Fruit fly (Drosophila melanogaster) whole organism, embryonic: ENCODE results near the gene Srg3.
A peak's percentile ranks its signal among the peaks of the same experiment; 100 is the strongest.

Experiments
- ATbp ChIP-seq: fragments of 200-800 bp; sonication (Bioruptor generic); optimal IDR thresholded peaks from 2 replicates; lab custom pipeline; 2017; ENCODE audit warnings: missing biosample characterization, mild to moderate bottlenecking, missing genetic modification characterization, missing genetic modification reagents
- Atf-2 ChIP-seq: fragments of 200-800 bp; sonication (Bioruptor generic); optimal IDR thresholded peaks from 2 replicates; lab custom pipeline; 2016; ENCODE audit warnings: missing biosample characterization, missing genetic modification characterization
- B-H1 ChIP-seq: fragments of 200-800 bp; sonication (Bioruptor generic); IDR thresholded peaks from 3 replicates; pipeline ENCODE4 v1.3.6; 2022; ENCODE audit warnings: missing biosample characterization, missing genetic modification characterization
- Blimp-1 ChIP-seq: fragments of 200-800 bp; sonication (Bioruptor generic); optimal IDR thresholded peaks from 3 replicates; lab custom pipeline; 2018; ENCODE audit warnings: missing biosample characterization, missing genetic modification characterization, mild to moderate bottlenecking, moderate library complexity, missing genetic modification reagents
- C15 ChIP-seq: fragments of 200-800 bp; sonication (Bioruptor generic); IDR thresholded peaks from 3 replicates; pipeline ENCODE4 v1.3.6; 2022; ENCODE audit warnings: missing biosample characterization, missing genetic modification characterization
- CG10321 ChIP-seq: fragments of 200-800 bp; sonication (Bioruptor generic); IDR thresholded peaks from 2 replicates; pipeline ENCODE4 v1.3.6; 2022; ENCODE audit warnings: missing biosample characterization, missing genetic modification characterization
- CG11560 ChIP-seq: fragments of 200-800 bp; sonication (Bioruptor generic); IDR thresholded peaks from 3 replicates; pipeline ENCODE4 v1.3.6; 2022; ENCODE audit warnings: missing biosample characterization, missing genetic modification characterization
- CG11696 ChIP-seq: fragments of 200-800 bp; sonication (Bioruptor generic); IDR thresholded peaks from 2 replicates; pipeline ENCODE4 v1.3.6; 2022; ENCODE audit warnings: missing biosample characterization, missing genetic modification characterization
- CG12299 ChIP-seq: fragments of 200-800 bp; sonication (Bioruptor generic); optimal IDR thresholded peaks from 2 replicates; lab custom pipeline; 2018; ENCODE audit warnings: missing biosample characterization, mild to moderate bottlenecking, missing genetic modification characterization
- CG13894 ChIP-seq: fragments of 200-800 bp; sonication (Bioruptor generic); optimal IDR thresholded peaks from 3 replicates; lab custom pipeline; 2018; ENCODE audit warnings: missing biosample characterization, mild to moderate bottlenecking, missing genetic modification characterization, moderate library complexity
- CG15479 ChIP-seq: fragments of 200-800 bp; sonication (Bioruptor generic); optimal IDR thresholded peaks from 3 replicates; lab custom pipeline; 2019; ENCODE audit warnings: missing biosample characterization, mild to moderate bottlenecking, missing genetic modification characterization, moderate library complexity
- CG17568 ChIP-seq: fragments of 200-800 bp; sonication (Bioruptor generic); optimal IDR thresholded peaks from 2 replicates; lab custom pipeline; 2018; ENCODE audit warnings: missing biosample characterization, mild to moderate bottlenecking, missing genetic modification characterization, moderate library complexity
- CG2199 ChIP-seq: fragments of 200-800 bp; sonication (Bioruptor generic); IDR thresholded peaks from 3 replicates; pipeline ENCODE4 v1.3.6; 2022; ENCODE audit warnings: missing biosample characterization, missing genetic modification characterization
- CG2202 ChIP-seq: fragments of 200-800 bp; sonication (Bioruptor generic); optimal IDR thresholded peaks from 2 replicates; lab custom pipeline; 2018; ENCODE audit warnings: missing biosample characterization, mild to moderate bottlenecking, missing genetic modification characterization
- CG3995 ChIP-seq: fragments of 200-800 bp; sonication (Bioruptor generic); optimal IDR thresholded peaks from 3 replicates; lab custom pipeline; 2016; ENCODE audit warnings: missing biosample characterization, missing genetic modification characterization
- CG42726 ChIP-seq: fragments of 200-800 bp; sonication (Bioruptor generic); IDR thresholded peaks from 2 replicates; pipeline ENCODE4 v1.3.6; 2022; ENCODE audit warnings: missing biosample characterization, missing genetic modification characterization; ENCODE audit not compliant: partially characterized antibody
- CG4282 ChIP-seq: fragments of 200-800 bp; sonication (Bioruptor generic); optimal IDR thresholded peaks from 2 replicates; lab custom pipeline; 2016; ENCODE audit warnings: missing biosample characterization, missing genetic modification characterization
- CG5180 ChIP-seq: fragments of 200-800 bp; sonication (Bioruptor generic); optimal IDR thresholded peaks from 3 replicates; lab custom pipeline; 2017; ENCODE audit warnings: missing biosample characterization, missing genetic modification characterization, mild to moderate bottlenecking, moderate library complexity, missing genetic modification reagents
- CG7556 ChIP-seq: fragments of 200-800 bp; sonication (Bioruptor generic); optimal IDR thresholded peaks from 2 replicates; lab custom pipeline; 2017; ENCODE audit warnings: missing biosample characterization, mild to moderate bottlenecking, missing genetic modification characterization
- CG8359 ChIP-seq: fragments of 200-800 bp; sonication (Bioruptor generic); optimal IDR thresholded peaks from 2 replicates; lab custom pipeline; 2017; ENCODE audit warnings: missing biosample characterization, mild to moderate bottlenecking, missing genetic modification characterization, borderline replicate concordance
- Camta ChIP-seq: fragments of 200-800 bp; sonication (Bioruptor generic); optimal IDR thresholded peaks from 2 replicates; lab custom pipeline; 2016; ENCODE audit warnings: missing biosample characterization, missing genetic modification characterization
- Dll ChIP-seq: fragments of 200-800 bp; sonication (Bioruptor generic); IDR thresholded peaks from 4 replicates; pipeline ENCODE4 v1.3.6; 2022; ENCODE audit warnings: missing biosample characterization, missing genetic modification characterization; ENCODE audit not compliant: partially characterized antibody
- Fer3 ChIP-seq: fragments of 200-800 bp; sonication (Bioruptor generic); optimal IDR thresholded peaks from 2 replicates; lab custom pipeline; 2018; ENCODE audit warnings: missing biosample characterization, mild to moderate bottlenecking, missing genetic modification characterization, moderate library complexity
- Gsc ChIP-seq: fragments of 200-800 bp; sonication (Bioruptor generic); IDR thresholded peaks from 2 replicates; pipeline ENCODE4 v1.3.6; 2022; ENCODE audit warnings: missing biosample characterization, missing genetic modification characterization
- Mad ChIP-seq: fragments of 200-800 bp; sonication (Bioruptor generic); optimal IDR thresholded peaks from 2 replicates; lab custom pipeline; 2016; ENCODE audit warnings: missing biosample characterization, missing genetic modification characterization
- Mrtf ChIP-seq: fragments of 200-800 bp; sonication (Bioruptor generic); IDR thresholded peaks from 3 replicates; pipeline ENCODE4 v1.3.6; 2022; ENCODE audit warnings: missing biosample characterization, missing genetic modification characterization
- Nf-YA ChIP-seq: fragments of 200-800 bp; sonication (Bioruptor generic); IDR thresholded peaks from 2 replicates; pipeline ENCODE4 v1.3.6; 2022; ENCODE audit warnings: missing biosample characterization, missing genetic modification characterization
- Poxn ChIP-seq: fragments of 200-800 bp; sonication (Bioruptor generic); IDR thresholded peaks from 2 replicates; pipeline ENCODE4 v1.3.6; 2022; ENCODE audit warnings: missing biosample characterization, missing genetic modification characterization
- Ptx1 ChIP-seq: fragments of 200-800 bp; sonication (Bioruptor generic); IDR thresholded peaks from 2 replicates; pipeline ENCODE4 v1.3.6; 2022; ENCODE audit warnings: missing biosample characterization, missing genetic modification characterization
- Sin3A ChIP-seq: fragments of >200 bp; optimal IDR thresholded peaks from 2 replicates; lab custom pipeline; 2018
- ac ChIP-seq: fragments of 200-800 bp; sonication (Bioruptor generic); optimal IDR thresholded peaks from 3 replicates; lab custom pipeline; 2017; ENCODE audit warnings: missing biosample characterization, mild to moderate bottlenecking, missing genetic modification characterization
- btn ChIP-seq: fragments of 200-800 bp; sonication (Bioruptor generic); optimal IDR thresholded peaks from 2 replicates; lab custom pipeline; 2016; ENCODE audit warnings: missing biosample characterization, missing genetic modification characterization
- croc ChIP-seq: fragments of 200-800 bp; sonication (Bioruptor generic); conservative IDR thresholded peaks from 3 replicates; pipeline ENCODE4 v1.3.6; 2022; ENCODE audit warnings: missing biosample characterization, missing genetic modification characterization
- crol ChIP-seq: fragments of 200-800 bp; sonication (Bioruptor generic); IDR thresholded peaks from 2 replicates; pipeline ENCODE4 v1.3.6; 2022; ENCODE audit warnings: missing biosample characterization, missing genetic modification characterization
- danr ChIP-seq: fragments of 200-800 bp; sonication (Bioruptor generic); IDR thresholded peaks from 2 replicates; pipeline ENCODE4 v1.3.6; 2022; ENCODE audit warnings: missing biosample characterization, missing genetic modification characterization
- ewg ChIP-seq: fragments of 200-800 bp; sonication (Bioruptor generic); optimal IDR thresholded peaks from 3 replicates; lab custom pipeline; 2017; ENCODE audit warnings: mild to moderate bottlenecking, missing biosample characterization, missing genetic modification reagents, missing genetic modification characterization
- hkb ChIP-seq, 2 experiments: fragments of 200-800 bp in 1 of 2; fragments of >200 bp in 1 of 2; sonication (Bioruptor generic) in 1 of 2; IDR thresholded peaks in 1 of 2; optimal IDR thresholded peaks in 1 of 2; 2 replicates each; pipeline versions ENCODE4 v1.3.6 to Lab custom; 2017 to 2022; ENCODE audit warnings: missing biosample characterization in 1 of 2, missing genetic modification characterization in 1 of 2
- prd ChIP-seq, 3 experiments: fragments of >200 bp in 2 of 3; fragments of 200-800 bp in 1 of 3; sonication (Bioruptor generic) in 1 of 3; optimal IDR thresholded peaks in 2 of 3; IDR thresholded peaks in 1 of 3; 2 replicates in 2 of 3; 3 replicates in 1 of 3; pipeline versions ENCODE4 v1.3.6 to Lab custom; 2017 to 2022; ENCODE audit warnings: missing biosample characterization in 1 of 3, missing genetic modification characterization in 1 of 3
- pros ChIP-seq: fragments of 200-800 bp; sonication (Bioruptor generic); optimal IDR thresholded peaks from 3 replicates; lab custom pipeline; 2019; ENCODE audit warnings: missing biosample characterization, mild to moderate bottlenecking, missing genetic modification characterization, moderate library complexity
- pzg ChIP-seq: fragments of 200-800 bp; sonication (Bioruptor generic); optimal IDR thresholded peaks from 3 replicates; lab custom pipeline; 2018; ENCODE audit warnings: missing biosample characterization, mild to moderate bottlenecking, missing genetic modification characterization, moderate library complexity
- rib ChIP-seq: fragments of 200-800 bp; sonication (Bioruptor generic); IDR thresholded peaks from 2 replicates; pipeline ENCODE4 v1.3.6; 2022; ENCODE audit warnings: missing biosample characterization, missing genetic modification characterization
- ro ChIP-seq: fragments of 200-800 bp; sonication (Bioruptor generic); IDR thresholded peaks from 2 replicates; pipeline ENCODE4 v1.3.6; 2022; ENCODE audit warnings: missing biosample characterization, missing genetic modification characterization
- scrt ChIP-seq: fragments of 200-800 bp; sonication (Bioruptor generic); optimal IDR thresholded peaks from 2 replicates; lab custom pipeline; 2018; ENCODE audit warnings: missing biosample characterization, mild to moderate bottlenecking, missing genetic modification characterization, moderate library complexity
- sisA ChIP-seq: fragments of 200-800 bp; sonication (Bioruptor generic); IDR thresholded peaks from 2 replicates; pipeline ENCODE4 v1.3.6; 2022; ENCODE audit warnings: missing biosample characterization, missing genetic modification characterization
- sr ChIP-seq: fragments of 200-800 bp; sonication (Bioruptor generic); IDR thresholded peaks from 3 replicates; pipeline ENCODE4 v1.3.6; 2022; ENCODE audit warnings: missing biosample characterization, missing genetic modification characterization
- tio ChIP-seq: fragments of 200-800 bp; sonication (Bioruptor generic); optimal IDR thresholded peaks from 2 replicates; lab custom pipeline; 2017; ENCODE audit warnings: missing biosample characterization, missing genetic modification characterization, inconsistent platforms
- tup ChIP-seq: fragments of 200-800 bp; sonication (Bioruptor generic); optimal IDR thresholded peaks from 2 replicates; lab custom pipeline; 2016; ENCODE audit warnings: missing biosample characterization, mild to moderate bottlenecking, missing genetic modification characterization, moderate library complexity
- vnd ChIP-seq: fragments of 200-800 bp; sonication (Bioruptor generic); IDR thresholded peaks from 3 replicates; pipeline ENCODE4 v1.3.6; 2022; ENCODE audit warnings: missing biosample characterization, missing genetic modification characterization; ENCODE audit not compliant: partially characterized antibody
- wek ChIP-seq: fragments of 200-800 bp; sonication (Bioruptor generic); optimal IDR thresholded peaks from 3 replicates; lab custom pipeline; 2018; ENCODE audit warnings: missing biosample characterization, mild to moderate bottlenecking, missing genetic modification characterization, moderate library complexity

The Srg3 gene

DNA sequence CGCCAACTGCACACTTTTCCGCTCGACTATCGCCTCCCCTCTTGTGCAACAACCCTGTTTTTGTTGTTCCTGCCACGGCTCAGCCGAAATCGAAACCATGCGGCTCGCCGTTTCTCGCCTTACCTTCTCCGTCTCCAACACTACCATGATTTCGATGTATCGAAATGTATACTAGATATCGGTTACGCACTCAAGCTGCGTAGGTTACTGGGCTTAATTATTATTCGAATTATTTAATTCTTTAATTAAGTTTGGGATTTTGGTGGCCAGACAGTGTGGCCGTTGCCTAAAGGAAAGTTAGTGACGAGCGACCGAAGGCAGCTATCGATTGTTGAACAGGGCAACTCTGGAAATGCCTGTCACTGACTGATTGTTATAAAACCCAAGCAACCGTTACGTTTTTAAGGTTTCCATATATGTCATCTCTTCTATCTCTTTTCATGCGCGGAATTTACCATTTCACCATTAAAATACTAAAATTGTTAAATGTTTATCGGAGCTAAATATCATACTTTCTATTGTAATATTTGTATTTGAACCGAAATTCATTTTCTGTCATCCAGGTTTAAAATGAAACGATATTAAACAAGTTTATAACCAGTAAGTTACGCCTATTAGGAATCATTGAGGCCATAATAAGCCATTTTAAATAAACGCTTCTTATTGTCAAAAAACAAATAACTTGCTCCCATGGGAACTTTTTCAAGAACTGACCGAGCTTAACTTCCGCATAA lies 40.7 kb upstream of the Srg3 start, which contains the start of gene eIF4E1 (continued):
- no peak for TF ChIP-seq CG10321 (GFP tag; lab: Robert Waterston, UW)
- no peak for TF ChIP-seq CG12299 (tag; lab: Kevin White, UChicago)
- no peak for TF ChIP-seq CG7556
- no peak for TF ChIP-seq wek (GFP tag; lab: Kevin White, UChicago)
- TF ChIP-seq Ptx1 (GFP tag; lab: Robert Waterston, UW), result no peak
- TF ChIP-seq Dll (GFP tag; lab: Robert Waterston, UW), result peak; percentile 72
- TF ChIP-seq ATbp (GFP tag; lab: Kevin White, UChicago), result no peak
- no peak for TF ChIP-seq prd (optimal IDR thresholded peaks at IDR 0.05; lab: Kevin White, UChicago)
- TF ChIP-seq prd (GFP tag; IDR thresholded peaks at IDR 0.05; lab: Robert Waterston, UW), result no peak; the same call in 2 of the 3 replicates
- TF ChIP-seq ac (GFP tag; lab: Kevin White, UChicago), result no peak
- TF ChIP-seq ewg, result no peak
- no peak for TF ChIP-seq Fer3 (tag; lab: Kevin White, UChicago)
- no peak for TF ChIP-seq hkb (optimal IDR thresholded peaks at IDR 0.05; lab: Kevin White, UChicago)
- TF ChIP-seq hkb (GFP tag; IDR thresholded peaks at IDR 0.05; lab: Robert Waterston, UW), result no peak
- TF ChIP-seq sr (GFP tag; lab: Robert Waterston, UW), result no peak
- peak; percentile 73 for TF ChIP-seq CG15479 (GFP tag; lab: Kevin White, UChicago)
- no peak for TF ChIP-seq croc (GFP tag; lab: Robert Waterston, UW)
- no peak for TF ChIP-seq Gsc
- TF ChIP-seq Atf-2 (GFP tag; lab: Kevin White, UChicago), result no peak
- peak; percentile 31 for TF ChIP-seq CG13894 (tag; lab: Kevin White, UChicago)
- TF ChIP-seq CG8359 (GFP tag; lab: Kevin White, UChicago), result no peak
- TF ChIP-seq C15 (GFP tag; lab: Robert Waterston, UW), result no peak
- no peak for TF ChIP-seq CG2202 (tag; lab: Kevin White, UChicago)
- TF ChIP-seq CG5180 (GFP tag; lab: Kevin White, UChicago), result no peak
- TF ChIP-seq scrt (GFP tag; lab: Kevin White, UChicago), result no peak
- no peak for TF ChIP-seq CG17568
- TF ChIP-seq Mrtf (GFP tag; lab: Robert Waterston, UW), result no peak
- peak; percentile 32 for TF ChIP-seq Camta
- no peak for TF ChIP-seq Mad (GFP tag; lab: Kevin White, UChicago)
- TF ChIP-seq tio (GFP tag; lab: Kevin White, UChicago), result no peak
- no peak for TF ChIP-seq rib
- no peak for TF ChIP-seq CG11696 (GFP tag; lab: Robert Waterston, UW)
- no peak for TF ChIP-seq CG3995 (GFP tag; lab: Kevin White, UChicago)
- 0 out of 2 replicates have a peak, but pooled peaks have one; percentile 5 for TF ChIP-seq Nf-YA (GFP tag; lab: Robert Waterston, UW)
- TF ChIP-seq CG11560 (tag; lab: Robert Waterston, UW), result no peak
- no peak for TF ChIP-seq pros (GFP tag; lab: Kevin White, UChicago)
- peak; percentile 89 for TF ChIP-seq Sin3A
- no peak for TF ChIP-seq Poxn
- TF ChIP-seq tup (GFP tag; lab: Kevin White, UChicago), result no peak
- TF ChIP-seq CG42726, result peak; percentile 80
- no peak for TF ChIP-seq ro (GFP tag; lab: Robert Waterston, UW)
- TF ChIP-seq crol (GFP tag; lab: Robert Waterston, UW), result no peak
- peak; percentile 84; the same call in 2 of the 3 replicates for TF ChIP-seq CG2199 (GFP tag; lab: Robert Waterston, UW)
- TF ChIP-seq danr, result no peak
- peak; percentile 94 for TF ChIP-seq pzg (GFP tag; lab: Kevin White, UChicago)
- TF ChIP-seq vnd, result peak; percentile 74; the same call in 2 of the 3 replicates
- no peak for TF ChIP-seq btn (GFP tag; lab: Kevin White, UChicago)
- TF ChIP-seq CG4282, result no peak
- no peak for TF ChIP-seq B-H1 (GFP tag; lab: Robert Waterston, UW)
- no peak for TF ChIP-seq Blimp-1
- peak; percentile 29; the same call in 1 of the 2 replicates for TF ChIP-seq sisA
